Worm (Caenorhabditis elegans): Measurements from ENCODE around the gene ZC250.4.
A peak's percentile ranks its signal among the peaks of the same experiment; 100 is the strongest.

ZC250.4 gene

ce11 chrV:5813060-5813659, at the start of gene ZC250.4:
Gene ZC250.4 (minus strand): TSS chrV:5813137.
- no peak for TF ChIP-seq pag-3 (tag; optimal IDR thresholded peaks at IDR 0.05; ENCODE audit: borderline replicate concordance)
- peak; percentile 31 for TF ChIP-seq elt-2 (tag; optimal IDR thresholded peaks at IDR 0.05)

- no peak for TF ChIP-seq pat-9 (tag; optimal IDR thresholded peaks at IDR 0.05)
- TF ChIP-seq unc-42 (tag; optimal IDR thresholded peaks at IDR 0.05) = peak; percentile 68
These were observed 39.1 kb upstream of the ZC250.4 start for ce11 chrV:5852084-5852483.

- TF ChIP-seq ets-4 (tag; optimal IDR thresholded peaks at IDR 0.05) (no peak), ceh-24 (tag; optimal IDR thresholded peaks at IDR 0.05) (no peak), tbx-2 (tag; optimal IDR thresholded peaks at IDR 0.05) (no peak), sox-2 (GFP tag; IDR thresholded peaks at IDR 0.05) (peak; percentile 26; the same call in 1 of the 2 replicates), ceh-19 (GFP tag; optimal IDR thresholded peaks at IDR 0.05) (no peak), tbx-7 (tag; optimal IDR thresholded peaks at IDR 0.05) (no peak)
These were observed 38.7 kb upstream of the ZC250.4 start for ce11 chrV:5851631-5852030.

ce11 chrV:5850671-5851070, 37.7 kb upstream of the ZC250.4 start:
- TF ChIP-seq hlh-30 (tag; optimal IDR thresholded peaks at IDR 0.05; ENCODE audit: insufficient read depth) = no peak
- no peak for TF ChIP-seq ceh-30 (tag; optimal IDR thresholded peaks at IDR 0.05)
- TF ChIP-seq ahr-1 (tag; optimal IDR thresholded peaks at IDR 0.05) = no peak
- TF ChIP-seq unc-3 (GFP tag; conservative IDR thresholded peaks at IDR 0.05) = no peak
- no peak for TF ChIP-seq unc-3 (tag; optimal IDR thresholded peaks at IDR 0.05)
- no peak for TF ChIP-seq ceh-6 (GFP tag; optimal IDR thresholded peaks at IDR 0.05)
- no peak for TF ChIP-seq elt-2 (tag; optimal IDR thresholded peaks at IDR 0.05)
- no peak for TF ChIP-seq ets-4 (tag; optimal IDR thresholded peaks at IDR 0.05)
- TF ChIP-seq pha-4 (tag; optimal IDR thresholded peaks at IDR 0.05) = no peak
- TF ChIP-seq lim-6 (tag; optimal IDR thresholded peaks at IDR 0.05) = no peak
- TF ChIP-seq sdc-2 (tag; optimal IDR thresholded peaks at IDR 0.05) = no peak
- TF ChIP-seq pros-1 (tag; optimal IDR thresholded peaks at IDR 0.05) = no peak
- TF ChIP-seq ztf-16 (tag; optimal IDR thresholded peaks at IDR 0.05) = no peak
- no peak for TF ChIP-seq eyg-1 (tag; optimal IDR thresholded peaks at IDR 0.05)
- no peak for TF ChIP-seq ceh-24 (tag; optimal IDR thresholded peaks at IDR 0.05)
- TF ChIP-seq pqm-1 (tag; optimal IDR thresholded peaks at IDR 0.05) = no peak

- TF ChIP-seq K02D7.2 (tag; optimal IDR thresholded peaks at IDR 0.05) (no peak), odd-2 (tag; optimal IDR thresholded peaks at IDR 0.05) (no peak), hlh-15 (tag; optimal IDR thresholded peaks at IDR 0.05) (no peak), zip-5 (tag; optimal IDR thresholded peaks at IDR 0.05) (no peak), pag-3 (tag; optimal IDR thresholded peaks at IDR 0.05; ENCODE audit: borderline replicate concordance) (no peak), pros-1 (tag; optimal IDR thresholded peaks at IDR 0.05) (no peak)
These were observed 35.2 kb upstream of the ZC250.4 start for ce11 chrV:5848015-5848609.

ce11 chrV:5846729-5847128, 33.8 kb upstream of the ZC250.4 start:
- peak; percentile 73 for TF ChIP-seq ceh-31 (tag; optimal IDR thresholded peaks at IDR 0.05)
- TF ChIP-seq F13H6.1 (tag; optimal IDR thresholded peaks at IDR 0.05) = no peak
- TF ChIP-seq ceh-34 (tag; optimal IDR thresholded peaks at IDR 0.05) = peak; percentile 1
- TF ChIP-seq unc-42 (tag; optimal IDR thresholded peaks at IDR 0.05) = peak; percentile 30
- peak; percentile 2 for TF ChIP-seq ref-2 (tag; optimal IDR thresholded peaks at IDR 0.05)
- peak; percentile 2 for TF ChIP-seq fkh-6 (tag; optimal IDR thresholded peaks at IDR 0.05)
- TF ChIP-seq tbx-2 (tag; optimal IDR thresholded peaks at IDR 0.05) = peak; percentile 17
- no peak for TF ChIP-seq madf-2 (tag; optimal IDR thresholded peaks at IDR 0.05)
